Worm (Caenorhabditis elegans) whole organism, L2 larva: ENCODE measurements around the gene smc-3.

Experiments
- C34F6.9 ChIP-seq: fragments of 150-350 bp; optimal IDR thresholded peaks from 2 replicates; lab custom pipeline; 2014; ENCODE audit warnings: missing biosample characterization, missing genetic modification characterization
- F13H6.1 ChIP-seq: sonication (generic microtip); optimal IDR thresholded peaks from 2 replicates; lab custom pipeline; 2016; ENCODE audit warnings: missing genetic modification characterization, missing compliant biosample characterization
- R02D3.7 ChIP-seq: fragments of 150-350 bp; optimal IDR thresholded peaks from 2 replicates; lab custom pipeline; 2014; ENCODE audit warnings: missing biosample characterization, missing genetic modification characterization
- Y55F3AM.14 ChIP-seq: fragments of 200-800 bp; sonication (Bioruptor generic); optimal IDR thresholded peaks from 2 replicates; lab custom pipeline; 2018; ENCODE audit warnings: mild to moderate bottlenecking, missing genetic modification characterization, missing compliant biosample characterization
- ZK546.5 ChIP-seq: sonication (generic microtip); optimal IDR thresholded peaks from 2 replicates; lab custom pipeline; 2017; ENCODE audit warnings: missing biosample characterization, missing genetic modification characterization
- alr-1 ChIP-seq: fragments of 150-350 bp; optimal IDR thresholded peaks from 2 replicates; lab custom pipeline; 2014; ENCODE audit warnings: missing biosample characterization, missing genetic modification characterization
- aly-2 ChIP-seq: fragments of 150-350 bp; optimal IDR thresholded peaks from 2 replicates; lab custom pipeline; 2014; ENCODE audit warnings: missing biosample characterization, missing genetic modification characterization
- ama-1 ChIP-seq: fragments of 150-350 bp; optimal IDR thresholded peaks from 2 replicates; lab custom pipeline; 2018; ENCODE audit warnings: inconsistent platforms
- blmp-1 ChIP-seq: sonication (generic microtip); optimal IDR thresholded peaks from 2 replicates; lab custom pipeline; 2017; ENCODE audit warnings: missing genetic modification characterization, mild to moderate bottlenecking, missing compliant biosample characterization, antibody characterized with exemption, moderate library complexity; ENCODE audit not compliant: insufficient read depth
- ceh-16 ChIP-seq: fragments of 150-350 bp; optimal IDR thresholded peaks from 2 replicates; lab custom pipeline; 2014; ENCODE audit warnings: missing biosample characterization, missing genetic modification characterization
- ceh-82 ChIP-seq: fragments of 150-350 bp; optimal IDR thresholded peaks from 2 replicates; lab custom pipeline; 2014; ENCODE audit warnings: missing biosample characterization, missing genetic modification characterization
- crh-2 ChIP-seq: sonication (generic microtip); optimal IDR thresholded peaks from 2 replicates; lab custom pipeline; 2017; ENCODE audit warnings: missing biosample characterization, missing genetic modification characterization
- dmd-4 ChIP-seq: sonication (generic microtip); optimal IDR thresholded peaks from 2 replicates; lab custom pipeline; 2017; ENCODE audit warnings: missing biosample characterization, missing genetic modification characterization
- egl-27 ChIP-seq: sonication (generic microtip); optimal IDR thresholded peaks from 3 replicates; lab custom pipeline; 2017; ENCODE audit warnings: missing biosample characterization, missing genetic modification reagents, missing genetic modification characterization
- elt-1 ChIP-seq: fragments of 150-350 bp; optimal IDR thresholded peaks from 2 replicates; lab custom pipeline; 2014; ENCODE audit warnings: missing biosample characterization, missing genetic modification characterization
- elt-3 ChIP-seq: sonication (generic microtip); optimal IDR thresholded peaks from 2 replicates; lab custom pipeline; 2017; ENCODE audit warnings: missing biosample characterization, missing genetic modification characterization
- fos-1 ChIP-seq: fragments of 150-350 bp; optimal IDR thresholded peaks from 2 replicates; lab custom pipeline; 2014; ENCODE audit warnings: missing biosample characterization, missing genetic modification characterization
- gmeb-1 ChIP-seq: fragments of 150-350 bp; optimal IDR thresholded peaks from 2 replicates; lab custom pipeline; 2014; ENCODE audit warnings: missing biosample characterization, missing genetic modification characterization
- lin-11 ChIP-seq: fragments of 150-350 bp; sonication (generic microtip); optimal IDR thresholded peaks from 2 replicates; lab custom pipeline; 2014; ENCODE audit warnings: missing biosample characterization, missing genetic modification characterization, inconsistent platforms, mixed read lengths
- lin-13 ChIP-seq: fragments of 150-350 bp; optimal IDR thresholded peaks from 2 replicates; lab custom pipeline; 2014; ENCODE audit warnings: missing biosample characterization, missing genetic modification reagents, missing genetic modification characterization
- lin-39 ChIP-seq: fragments of 150-350 bp; optimal IDR thresholded peaks from 2 replicates; lab custom pipeline; 2014; ENCODE audit warnings: missing biosample characterization, missing genetic modification reagents, missing genetic modification characterization
- lsy-2 ChIP-seq, 2 experiments: fragments of 150-350 bp in 1 of 2; sonication (generic microtip) in 1 of 2; optimal IDR thresholded peaks; 2 replicates each; lab custom pipeline; 2014 to 2017; ENCODE audit warnings: missing biosample characterization in 2 of 2, missing genetic modification characterization in 2 of 2
- mab-5 ChIP-seq: fragments of 150-350 bp; optimal IDR thresholded peaks from 2 replicates; lab custom pipeline; 2014; ENCODE audit warnings: missing biosample characterization, missing genetic modification characterization
- mbf-1 ChIP-seq: sonication (generic microtip); optimal IDR thresholded peaks from 2 replicates; lab custom pipeline; 2017; ENCODE audit warnings: missing biosample characterization, missing genetic modification characterization
- mdl-1 ChIP-seq, 2 experiments: fragments of 150-350 bp in 1 of 2; sonication (generic microtip) in 1 of 2; optimal IDR thresholded peaks; 2 replicates each; lab custom pipeline; 2017; ENCODE audit warnings: missing biosample characterization in 2 of 2, missing genetic modification characterization in 2 of 2
- nhr-10 ChIP-seq: sonication (generic microtip); optimal IDR thresholded peaks from 2 replicates; lab custom pipeline; 2017; ENCODE audit warnings: missing biosample characterization, missing genetic modification characterization
- nhr-11 ChIP-seq: fragments of 150-350 bp; optimal IDR thresholded peaks from 2 replicates; lab custom pipeline; 2014; ENCODE audit warnings: missing biosample characterization, missing genetic modification characterization
- nhr-12 ChIP-seq: fragments of 150-350 bp; optimal IDR thresholded peaks from 2 replicates; lab custom pipeline; 2014; ENCODE audit warnings: missing biosample characterization, missing genetic modification characterization
- nhr-129 ChIP-seq: fragments of 150-350 bp; optimal IDR thresholded peaks from 2 replicates; lab custom pipeline; 2014; ENCODE audit warnings: missing biosample characterization, missing genetic modification characterization
- nhr-21 ChIP-seq: fragments of 150-350 bp; optimal IDR thresholded peaks from 2 replicates; lab custom pipeline; 2014; ENCODE audit warnings: missing biosample characterization, missing genetic modification characterization
- nhr-23 ChIP-seq: fragments of 150-350 bp; optimal IDR thresholded peaks from 2 replicates; lab custom pipeline; 2014; ENCODE audit warnings: missing biosample characterization, missing genetic modification reagents, missing genetic modification characterization
- nhr-237 ChIP-seq: fragments of 150-350 bp; optimal IDR thresholded peaks from 2 replicates; lab custom pipeline; 2014; ENCODE audit warnings: missing biosample characterization, missing genetic modification characterization
- nhr-25 ChIP-seq: fragments of 150-350 bp; sonication (generic microtip); optimal IDR thresholded peaks from 3 replicates; lab custom pipeline; 2014; ENCODE audit warnings: missing biosample characterization, missing genetic modification characterization
- nhr-6 ChIP-seq: fragments of 150-350 bp; optimal IDR thresholded peaks from 2 replicates; lab custom pipeline; 2014; ENCODE audit warnings: missing biosample characterization, missing genetic modification characterization
- nhr-77 ChIP-seq: fragments of 150-350 bp; optimal IDR thresholded peaks from 2 replicates; lab custom pipeline; 2014; ENCODE audit warnings: missing biosample characterization, missing genetic modification characterization
- peb-1 ChIP-seq: fragments of 150-350 bp; optimal IDR thresholded peaks from 2 replicates; lab custom pipeline; 2014; ENCODE audit warnings: missing biosample characterization, missing genetic modification characterization
- sem-4 ChIP-seq: fragments of 150-350 bp; optimal IDR thresholded peaks from 2 replicates; lab custom pipeline; 2014; ENCODE audit warnings: missing biosample characterization, missing genetic modification reagents, missing genetic modification characterization
- skn-1 ChIP-seq: sonication (generic microtip); optimal IDR thresholded peaks from 2 replicates; lab custom pipeline; 2017; ENCODE audit warnings: missing biosample characterization, missing genetic modification characterization
- sma-3 ChIP-seq: sonication (generic microtip); optimal IDR thresholded peaks from 2 replicates; lab custom pipeline; 2016; ENCODE audit warnings: missing genetic modification reagents, missing genetic modification characterization, missing compliant biosample characterization
- sma-9 ChIP-seq, 2 experiments: fragments of 150-350 bp in 1 of 2; sonication (generic microtip) in 1 of 2; optimal IDR thresholded peaks; 2 replicates each; lab custom pipeline; 2014 to 2016; ENCODE audit warnings: missing genetic modification characterization in 2 of 2, mild to moderate bottlenecking in 1 of 2, missing biosample characterization in 1 of 2, missing compliant biosample characterization in 1 of 2, missing genetic modification reagents in 1 of 2, moderate library complexity in 1 of 2
- snpc-4 ChIP-seq: fragments of 150-350 bp; optimal IDR thresholded peaks from 2 replicates; lab custom pipeline; 2014; ENCODE audit warnings: missing biosample characterization, missing genetic modification characterization
- unc-39 ChIP-seq: fragments of 150-350 bp; optimal IDR thresholded peaks from 2 replicates; lab custom pipeline; 2014; ENCODE audit warnings: missing biosample characterization, missing genetic modification characterization
- unc-55 ChIP-seq: fragments of 150-350 bp; sonication (generic microtip); optimal IDR thresholded peaks from 3 replicates; lab custom pipeline; 2014; ENCODE audit warnings: missing biosample characterization, missing genetic modification reagents, missing genetic modification characterization
- unc-62 ChIP-seq: fragments of 150-350 bp; optimal IDR thresholded peaks from 2 replicates; lab custom pipeline; 2014; ENCODE audit warnings: missing biosample characterization, missing genetic modification reagents, missing genetic modification characterization
- zag-1 ChIP-seq: fragments of 150-350 bp; optimal IDR thresholded peaks from 2 replicates; lab custom pipeline; 2014; ENCODE audit warnings: missing biosample characterization, missing genetic modification characterization
- ztf-1 ChIP-seq: fragments of 200-800 bp; sonication (Bioruptor generic); conservative IDR thresholded peaks from 2 replicates; pipeline ENCODE4 v1.3.6; 2022; ENCODE audit warnings: missing genetic modification characterization, missing compliant biosample characterization
- ztf-11 ChIP-seq: sonication (generic microtip); optimal IDR thresholded peaks from 2 replicates; lab custom pipeline; 2017; ENCODE audit warnings: missing biosample characterization, missing genetic modification characterization
- ztf-4 ChIP-seq: fragments of 150-350 bp; optimal IDR thresholded peaks from 2 replicates; lab custom pipeline; 2014; ENCODE audit warnings: missing biosample characterization, missing genetic modification characterization

smc-3 gene

ce11 chrIII:11289876-11290275, 828 bp upstream of the smc-3 start:
- TF ChIP-seq sem-4 (tag; lab: Kevin White, UChicago), result no peak
- no peak for TF ChIP-seq alr-1 (tag; lab: Kevin White, UChicago)
- no peak for TF ChIP-seq ztf-11 (tag; lab: Kevin White, UChicago)
- TF ChIP-seq peb-1 (tag; lab: Kevin White, UChicago), result no peak
- TF ChIP-seq ama-1 (lab: Kevin White, UChicago), result no peak

DNA sequence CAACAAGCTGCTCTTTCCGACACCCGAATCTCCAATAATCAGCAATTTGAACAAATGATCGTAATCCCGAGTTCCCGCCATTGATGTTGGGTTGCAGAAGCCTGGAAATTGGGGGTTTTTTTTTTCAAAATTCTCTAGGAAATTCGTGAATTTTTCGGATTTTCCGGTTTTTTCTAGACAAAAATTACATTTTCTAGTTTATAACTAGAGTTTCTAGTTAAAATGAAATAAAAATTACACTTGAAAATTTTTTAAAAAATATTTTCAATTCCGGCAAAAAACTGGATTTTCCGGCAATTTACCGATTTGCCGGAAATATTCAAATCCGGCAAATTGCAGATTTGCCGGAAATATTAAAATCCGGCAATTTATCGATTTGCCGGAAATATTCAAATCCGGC, 20.8 kb downstream of the smc-3 start, which contains the start of gene rab-35:
rab-35 (minus strand) TSS at position 101 of the 400 bp plus-strand sequence.
- TF ChIP-seq C34F6.9 (tag; lab: Kevin White, UChicago), result no peak
- TF ChIP-seq unc-62 (GFP tag; lab: Kevin White, UChicago), result no peak
- TF ChIP-seq nhr-21 (tag; lab: Kevin White, UChicago), result no peak
- no peak for TF ChIP-seq skn-1 (tag; lab: Kevin White, UChicago)
- no peak for TF ChIP-seq ztf-11 (tag; lab: Kevin White, UChicago)
- no peak for TF ChIP-seq F13H6.1 (tag; lab: Kevin White, UChicago)
- no peak for TF ChIP-seq nhr-237 (tag; lab: Kevin White, UChicago)
- no peak for TF ChIP-seq unc-39 (tag; lab: Kevin White, UChicago)
- no peak for TF ChIP-seq lin-13 (GFP tag; lab: Kevin White, UChicago)

ce11 chrIII:11317164-11317620, 26.5 kb downstream of the smc-3 start, which contains the start of gene mcm-10:
TSS of gene mcm-10 (plus strand) at chrIII:11317570.
- TF ChIP-seq mdl-1 (tag; optimal IDR thresholded peaks at IDR 0.05; lab: Kevin White, UChicago), result no peak
- TF ChIP-seq egl-27, result no peak
- TF ChIP-seq skn-1 (tag; lab: Kevin White, UChicago), result no peak
- peak; percentile 26 for TF ChIP-seq nhr-21 (tag; lab: Kevin White, UChicago)
- no peak for TF ChIP-seq snpc-4 (tag; lab: Kevin White, UChicago)
- TF ChIP-seq mab-5, result peak; percentile 25
- no peak for TF ChIP-seq unc-62 (GFP tag; lab: Kevin White, UChicago)
- no peak for TF ChIP-seq ztf-4
- TF ChIP-seq lin-39 (tag; lab: Kevin White, UChicago), result no peak
- TF ChIP-seq ztf-11 (tag; lab: Kevin White, UChicago), result no peak
- no peak for TF ChIP-seq ztf-1
- TF ChIP-seq unc-39 (tag; lab: Kevin White, UChicago), result no peak
- TF ChIP-seq nhr-77 (tag; lab: Kevin White, UChicago), result no peak
- TF ChIP-seq ZK546.5 (tag; lab: Kevin White, UChicago), result no peak
- no peak for TF ChIP-seq nhr-10 (tag; lab: Kevin White, UChicago)
- no peak for TF ChIP-seq ceh-16
- no peak for TF ChIP-seq elt-3
- TF ChIP-seq peb-1 (tag; lab: Kevin White, UChicago), result no peak
- TF ChIP-seq ceh-82 (tag; lab: Kevin White, UChicago), result no peak
- no peak for TF ChIP-seq nhr-23 (tag; lab: Kevin White, UChicago)
- peak; percentile 88 for TF ChIP-seq sma-3 (GFP tag; lab: Kevin White, UChicago)
- no peak for TF ChIP-seq mbf-1 (tag; lab: Kevin White, UChicago)
- peak; percentile 1 for TF ChIP-seq fos-1 (tag; lab: Kevin White, UChicago)
- TF ChIP-seq sem-4 (tag; lab: Kevin White, UChicago), result no peak
- no peak for TF ChIP-seq nhr-12
- TF ChIP-seq nhr-129 (tag; lab: Kevin White, UChicago), result peak; percentile 72
- no peak for TF ChIP-seq nhr-6 (tag; lab: Kevin White, UChicago)
- TF ChIP-seq alr-1 (tag; lab: Kevin White, UChicago), result no peak
- TF ChIP-seq C34F6.9 (tag; lab: Kevin White, UChicago), result peak; percentile 86
- no peak for TF ChIP-seq elt-1 (tag; lab: Kevin White, UChicago)
- TF ChIP-seq dmd-4 (tag; lab: Kevin White, UChicago), result no peak
- peak; percentile 28 for TF ChIP-seq nhr-237 (tag; lab: Kevin White, UChicago)
- TF ChIP-seq nhr-11 (tag; lab: Kevin White, UChicago), result no peak
- peak; percentile 57 for TF ChIP-seq lin-11 (tag; lab: Kevin White, UChicago)
- TF ChIP-seq sma-9 (GFP tag; optimal IDR thresholded peaks at IDR 0.05; lab: Kevin White, UChicago), result no peak
- TF ChIP-seq sma-9 (tag; optimal IDR thresholded peaks at IDR 0.05; lab: Kevin White, UChicago), result no peak
- peak; percentile 45 for TF ChIP-seq Y55F3AM.14
- peak; percentile 73 for TF ChIP-seq F13H6.1 (tag; lab: Kevin White, UChicago)
- TF ChIP-seq R02D3.7 (tag; lab: Kevin White, UChicago), result no peak
- peak; percentile 81 for TF ChIP-seq unc-55 (GFP tag; lab: Kevin White, UChicago)
- TF ChIP-seq aly-2 (tag; lab: Kevin White, UChicago), result no peak
- TF ChIP-seq lsy-2 (tag; optimal IDR thresholded peaks at IDR 0.05; lab: Kevin White, UChicago), result peak; percentile 70 to 83
- no peak for TF ChIP-seq ama-1 (lab: Kevin White, UChicago)
- peak; percentile 89 for TF ChIP-seq gmeb-1 (tag; lab: Kevin White, UChicago)
- peak; percentile 49 for TF ChIP-seq nhr-25
- no peak for TF ChIP-seq zag-1 (tag; lab: Kevin White, UChicago)
- TF ChIP-seq blmp-1, result no peak
- TF ChIP-seq crh-2 (tag; lab: Kevin White, UChicago), result peak; percentile 69
- TF ChIP-seq lin-13 (GFP tag; lab: Kevin White, UChicago), result peak; percentile 66
